Worm (Caenorhabditis elegans) whole organism, L1 larva: ENCODE results near the gene F09E5.12.
A peak's percentile ranks its signal among the peaks of the same experiment; 100 is the strongest.

Source experiments
- C16A3.4 ChIP-seq: fragments of 150-350 bp; optimal IDR thresholded peaks from 2 replicates; lab custom pipeline; 2014; ENCODE audit warnings: missing biosample characterization, missing genetic modification characterization
- C34B4.2 ChIP-seq: sonication (generic microtip); optimal IDR thresholded peaks from 2 replicates; lab custom pipeline; 2017; ENCODE audit warnings: mild to moderate bottlenecking, missing genetic modification characterization, missing compliant biosample characterization
- F16B12.6 ChIP-seq: fragments of 150-350 bp; optimal IDR thresholded peaks from 2 replicates; lab custom pipeline; 2014; ENCODE audit warnings: missing biosample characterization, missing genetic modification characterization
- Y116A8C.19 ChIP-seq: sonication (generic microtip); optimal IDR thresholded peaks from 2 replicates; lab custom pipeline; 2016; ENCODE audit warnings: missing compliant biosample characterization, missing genetic modification characterization, borderline replicate concordance
- alr-1 ChIP-seq: fragments of 200-800 bp; sonication (Bioruptor generic); optimal IDR thresholded peaks from 2 replicates; lab custom pipeline; 2018; ENCODE audit warnings: borderline replicate concordance, mild to moderate bottlenecking, missing genetic modification characterization, missing compliant biosample characterization
- ama-1 ChIP-seq: fragments of 150-350 bp; optimal IDR thresholded peaks from 2 replicates; lab custom pipeline; 2014
- blmp-1 ChIP-seq: fragments of 150-350 bp; optimal IDR thresholded peaks from 2 replicates; lab custom pipeline; 2014; ENCODE audit warnings: missing biosample characterization, missing genetic modification characterization
- ceh-8 ChIP-seq: fragments of 200-800 bp; sonication (Bioruptor generic); optimal IDR thresholded peaks from 2 replicates; lab custom pipeline; 2018; ENCODE audit warnings: mild to moderate bottlenecking, missing genetic modification characterization, moderate library complexity, missing compliant biosample characterization
- ceh-82 ChIP-seq, 3 experiments: fragments of 150-350 bp in 1 of 3; sonication (generic microtip) in 2 of 3; optimal IDR thresholded peaks; 2 replicates each; lab custom pipeline; 2014 to 2017; ENCODE audit warnings: missing biosample characterization in 3 of 3, missing genetic modification characterization in 3 of 3
- ceh-88 ChIP-seq: fragments of 200-800 bp; sonication (Bioruptor generic); IDR thresholded peaks from 2 replicates; pipeline ENCODE4 v1.3.6; 2022; ENCODE audit warnings: missing genetic modification characterization, missing compliant biosample characterization
- ceh-90 ChIP-seq: sonication (generic microtip); optimal IDR thresholded peaks from 2 replicates; lab custom pipeline; 2016; ENCODE audit warnings: missing genetic modification characterization, missing compliant biosample characterization
- efl-1 ChIP-seq, 4 experiments: fragments of 150-350 bp; optimal IDR thresholded peaks in 3 of 4; peaks in 1 of 4; 1 replicate in 1 of 4; 2 replicates in 3 of 4; lab custom pipeline; 2014; ENCODE audit warnings: missing biosample characterization in 2 of 4, missing genetic modification characterization in 2 of 4, missing genetic modification reagents in 2 of 4
- elt-2 ChIP-seq: sonication (generic microtip); optimal IDR thresholded peaks from 2 replicates; lab custom pipeline; 2016; ENCODE audit warnings: missing genetic modification characterization, mild to moderate bottlenecking, inconsistent platforms, missing compliant biosample characterization, missing genetic modification reagents
- elt-3 ChIP-seq, 6 experiments: fragments of 150-350 bp in 1 of 6; sonication (generic microtip); optimal IDR thresholded peaks; 2 replicates each; lab custom pipeline; 2017 to 2018; ENCODE audit warnings: missing biosample characterization in 6 of 6, missing genetic modification characterization in 6 of 6, inconsistent platforms in 1 of 6
- fkh-10 ChIP-seq: sonication (generic microtip); optimal IDR thresholded peaks from 2 replicates; lab custom pipeline; 2017; ENCODE audit warnings: missing biosample characterization, missing genetic modification reagents, missing genetic modification characterization
- fkh-4 ChIP-seq: sonication (generic microtip); optimal IDR thresholded peaks from 2 replicates; lab custom pipeline; 2016; ENCODE audit warnings: missing compliant biosample characterization, missing genetic modification characterization, borderline replicate concordance
- fkh-8 ChIP-seq: sonication (generic microtip); optimal IDR thresholded peaks from 2 replicates; lab custom pipeline; 2016; ENCODE audit warnings: mild to moderate bottlenecking, missing genetic modification characterization, missing compliant biosample characterization
- fos-1 ChIP-seq: fragments of 150-350 bp; optimal IDR thresholded peaks from 2 replicates; lab custom pipeline; 2014; ENCODE audit warnings: missing biosample characterization, missing genetic modification characterization
- grh-1 ChIP-seq: fragments of 200-800 bp; sonication (Bioruptor generic); IDR thresholded peaks from 2 replicates; pipeline ENCODE4 v1.3.6; 2022; ENCODE audit warnings: missing genetic modification reagents, missing genetic modification characterization, missing compliant biosample characterization
- hlh-17 ChIP-seq: fragments of 200-800 bp; sonication (Bioruptor generic); optimal IDR thresholded peaks from 2 replicates; lab custom pipeline; 2018; ENCODE audit warnings: missing genetic modification characterization, mild to moderate bottlenecking, missing compliant biosample characterization, moderate library complexity, borderline replicate concordance
- irx-1 ChIP-seq: sonication (generic microtip); optimal IDR thresholded peaks from 2 replicates; lab custom pipeline; 2016; ENCODE audit warnings: missing genetic modification characterization, missing compliant biosample characterization
- isw-1 ChIP-seq: fragments of 200-800 bp; sonication (Bioruptor generic); IDR thresholded peaks from 2 replicates; pipeline ENCODE4 v1.3.6; 2022; ENCODE audit warnings: missing genetic modification characterization, missing compliant biosample characterization
- jun-1 ChIP-seq: fragments of 150-350 bp; optimal IDR thresholded peaks from 2 replicates; lab custom pipeline; 2014; ENCODE audit warnings: missing biosample characterization, missing genetic modification reagents, missing genetic modification characterization
- lin-35 ChIP-seq, 2 experiments: fragments of 150-350 bp; optimal IDR thresholded peaks; 2 replicates each; lab custom pipeline; 2014; ENCODE audit warnings: missing biosample characterization in 2 of 2, missing genetic modification characterization in 2 of 2, missing genetic modification reagents in 2 of 2
- lin-39 ChIP-seq: fragments of 150-350 bp; optimal IDR thresholded peaks from 2 replicates; lab custom pipeline; 2014; ENCODE audit warnings: missing biosample characterization, missing genetic modification reagents, missing genetic modification characterization
- lir-3 ChIP-seq: sonication (generic microtip); optimal IDR thresholded peaks from 2 replicates; lab custom pipeline; 2016; ENCODE audit warnings: mild to moderate bottlenecking, missing genetic modification characterization, moderate library complexity, missing compliant biosample characterization; ENCODE audit not compliant: poor library complexity
- lsy-2 ChIP-seq, 2 experiments: fragments of 150-350 bp; optimal IDR thresholded peaks; 2 replicates each; lab custom pipeline; 2014; ENCODE audit warnings: missing biosample characterization in 2 of 2, missing genetic modification characterization in 2 of 2
- mab-9 ChIP-seq: fragments of 200-800 bp; sonication (Bioruptor generic); IDR thresholded peaks from 2 replicates; pipeline ENCODE4 v1.3.6; 2022; ENCODE audit warnings: missing genetic modification reagents, missing genetic modification characterization, missing compliant biosample characterization
- mdl-1 ChIP-seq, 2 experiments: fragments of 150-350 bp; optimal IDR thresholded peaks; 2 replicates each; lab custom pipeline; 2014 to 2017; ENCODE audit warnings: missing biosample characterization in 2 of 2, missing genetic modification characterization in 2 of 2, inconsistent platforms in 1 of 2
- mep-1 ChIP-seq: fragments of 150-350 bp; optimal IDR thresholded peaks from 2 replicates; lab custom pipeline; 2014; ENCODE audit warnings: missing biosample characterization, missing genetic modification characterization
- nhr-11 ChIP-seq: fragments of 150-350 bp; optimal IDR thresholded peaks from 2 replicates; lab custom pipeline; 2014; ENCODE audit warnings: missing biosample characterization, missing genetic modification characterization
- nhr-12 ChIP-seq: sonication (generic microtip); optimal IDR thresholded peaks from 2 replicates; lab custom pipeline; 2017; ENCODE audit warnings: missing biosample characterization, missing genetic modification characterization
- nhr-19 ChIP-seq: fragments of 200-800 bp; sonication (Bioruptor generic); conservative IDR thresholded peaks from 2 replicates; pipeline ENCODE4 v1.3.6; 2022; ENCODE audit warnings: missing genetic modification characterization, missing compliant biosample characterization
- nhr-20 ChIP-seq: sonication (generic microtip); optimal IDR thresholded peaks from 2 replicates; lab custom pipeline; 2016; ENCODE audit warnings: mild to moderate bottlenecking, missing genetic modification characterization, missing compliant biosample characterization
- nhr-47 ChIP-seq: sonication (generic microtip); optimal IDR thresholded peaks from 2 replicates; lab custom pipeline; 2016; ENCODE audit warnings: mild to moderate bottlenecking, missing genetic modification characterization, moderate library complexity, missing compliant biosample characterization
- nhr-71 ChIP-seq: sonication (generic microtip); optimal IDR thresholded peaks from 2 replicates; lab custom pipeline; 2016; ENCODE audit warnings: mild to moderate bottlenecking, missing genetic modification characterization, moderate library complexity, missing compliant biosample characterization
- nhr-76 ChIP-seq: sonication (generic microtip); optimal IDR thresholded peaks from 2 replicates; lab custom pipeline; 2017; ENCODE audit warnings: missing biosample characterization, missing genetic modification characterization
- nhr-85 ChIP-seq: sonication (generic microtip); peaks from one replicate; lab custom pipeline; 2016; ENCODE audit warnings: missing genetic modification characterization, inconsistent platforms, missing compliant biosample characterization
- nhr-90 ChIP-seq: sonication (generic microtip); optimal IDR thresholded peaks from 2 replicates; lab custom pipeline; 2016; ENCODE audit warnings: mild to moderate bottlenecking, missing genetic modification characterization, missing compliant biosample characterization; ENCODE audit not compliant: poor library complexity
- pax-3 ChIP-seq: fragments of 200-800 bp; sonication (Bioruptor generic); optimal IDR thresholded peaks from 2 replicates; lab custom pipeline; 2018; ENCODE audit warnings: mild to moderate bottlenecking, missing genetic modification characterization, moderate library complexity, missing compliant biosample characterization
- rnt-1 ChIP-seq: sonication (generic microtip); optimal IDR thresholded peaks from 2 replicates; lab custom pipeline; 2016; ENCODE audit warnings: mild to moderate bottlenecking, missing genetic modification characterization, moderate library complexity, missing compliant biosample characterization
- snpc-4 ChIP-seq: fragments of 150-350 bp; optimal IDR thresholded peaks from 2 replicates; lab custom pipeline; 2014; ENCODE audit warnings: missing biosample characterization, missing genetic modification characterization
- snu-23 ChIP-seq: sonication (generic microtip); optimal IDR thresholded peaks from 2 replicates; lab custom pipeline; 2016; ENCODE audit warnings: missing genetic modification characterization, missing compliant biosample characterization
- sup-37 ChIP-seq: fragments of 200-800 bp; sonication (Bioruptor generic); optimal IDR thresholded peaks from 2 replicates; lab custom pipeline; 2018; ENCODE audit warnings: mild to moderate bottlenecking, missing genetic modification characterization, missing compliant biosample characterization
- tbx-2 ChIP-seq: sonication (generic microtip); optimal IDR thresholded peaks from 2 replicates; lab custom pipeline; 2016; ENCODE audit warnings: missing genetic modification characterization, missing compliant biosample characterization
- unc-130 ChIP-seq: fragments of 150-350 bp; optimal IDR thresholded peaks from 2 replicates; lab custom pipeline; 2017; ENCODE audit warnings: missing biosample characterization, missing genetic modification characterization, inconsistent platforms
- unc-86 ChIP-seq: sonication (generic microtip); optimal IDR thresholded peaks from 2 replicates; lab custom pipeline; 2016; ENCODE audit warnings: missing genetic modification characterization, missing compliant biosample characterization
- vab-15 ChIP-seq: sonication (generic microtip); optimal IDR thresholded peaks from 2 replicates; lab custom pipeline; 2017; ENCODE audit warnings: missing genotype, mild to moderate bottlenecking, missing genetic modification characterization, missing compliant biosample characterization
- zag-1 ChIP-seq: fragments of 150-350 bp; optimal IDR thresholded peaks from 2 replicates; lab custom pipeline; 2014; ENCODE audit warnings: missing biosample characterization, missing genetic modification characterization
- ztf-11 ChIP-seq, 2 experiments: sonication (generic microtip); optimal IDR thresholded peaks; 2 replicates each; lab custom pipeline; 2016 to 2017; ENCODE audit warnings: missing genetic modification characterization in 2 of 2, missing biosample characterization in 1 of 2, missing compliant biosample characterization in 1 of 2

Gene F09E5.12

ce11 chrII:5336660-5337494, 33.7 kb downstream of the F09E5.12 start:
- peak; percentile 85 for TF ChIP-seq nhr-20 (tag; lab: Kevin White, UChicago)
- TF ChIP-seq mep-1 (tag; lab: Kevin White, UChicago): peak; percentile 80
- TF ChIP-seq zag-1: peak; percentile 9
- peak; percentile 18 for TF ChIP-seq ceh-8
- TF ChIP-seq elt-2: peak; percentile 72
- no peak for TF ChIP-seq nhr-76 (tag; lab: Kevin White, UChicago)
- no peak for TF ChIP-seq C34B4.2 (tag; lab: Kevin White, UChicago)
- TF ChIP-seq mdl-1 (tag; optimal IDR thresholded peaks at IDR 0.05; lab: Kevin White, UChicago): peak in 1 of 2 experiments; percentile 65
- peak; percentile 72 for TF ChIP-seq rnt-1 (tag; lab: Kevin White, UChicago)
- TF ChIP-seq ama-1 (lab: Kevin White, UChicago): peak; percentile 48
- TF ChIP-seq C16A3.4 (tag; lab: Kevin White, UChicago): peak; percentile 27
- TF ChIP-seq alr-1: no peak
- peak; percentile 2 for TF ChIP-seq ceh-90 (tag; lab: Kevin White, UChicago)
- TF ChIP-seq jun-1 (tag; lab: Kevin White, UChicago): peak; percentile 98
- peak; percentile 55 to 79 for TF ChIP-seq lsy-2 (tag; optimal IDR thresholded peaks at IDR 0.05; lab: Kevin White, UChicago)
- TF ChIP-seq snpc-4 (tag; lab: Kevin White, UChicago): no peak
- TF ChIP-seq irx-1 (tag; lab: Kevin White, UChicago): peak; percentile 58
- TF ChIP-seq unc-130 (tag; lab: Kevin White, UChicago): peak; percentile 52
- no peak for TF ChIP-seq fkh-10 (GFP tag; lab: Kevin White, UChicago)
- TF ChIP-seq isw-1: 0 out of 2 replicates have a peak, but pooled peaks have one; percentile 14
- TF ChIP-seq vab-15 (tag; lab: Kevin White, UChicago): no peak
- no peak for TF ChIP-seq F16B12.6 (tag; lab: Kevin White, UChicago)
- peak; percentile 21 for TF ChIP-seq nhr-11
- no peak for TF ChIP-seq sup-37 (GFP tag; lab: Kevin White, UChicago)
- no peak for TF ChIP-seq ceh-88
- TF ChIP-seq nhr-90 (tag; lab: Kevin White, UChicago): peak; percentile 47
- TF ChIP-seq ztf-11 (tag; optimal IDR thresholded peaks at IDR 0.05; lab: Kevin White, UChicago): no peak
- peak; percentile 85 for TF ChIP-seq snu-23 (GFP tag; lab: Kevin White, UChicago)
- TF ChIP-seq efl-1 (optimal IDR thresholded peaks at IDR 0.05; lab: Kevin White, UChicago): peak; percentile 64 to 76
- TF ChIP-seq efl-1 (GFP tag; optimal IDR thresholded peaks at IDR 0.05 in 1 of 2; lab: Kevin White, UChicago): peak; percentile 57 to 84
- TF ChIP-seq lin-35 (GFP tag; optimal IDR thresholded peaks at IDR 0.05; lab: Kevin White, UChicago): peak; percentile 71 to 77
- peak; percentile 77 for TF ChIP-seq nhr-47 (tag; lab: Kevin White, UChicago)
- peak; percentile 99 for TF ChIP-seq fos-1
- peak; percentile 81 for TF ChIP-seq fkh-8
- TF ChIP-seq ceh-82 (tag; optimal IDR thresholded peaks at IDR 0.05; lab: Kevin White, UChicago): peak; percentile 54 to 68 (median 55)
- no peak for TF ChIP-seq Y116A8C.19 (tag; lab: Kevin White, UChicago)
- TF ChIP-seq elt-3 (tag; optimal IDR thresholded peaks at IDR 0.05; lab: Kevin White, UChicago): peak in 2 of 6 experiments; percentile 12 to 55
- TF ChIP-seq pax-3: peak; percentile 46
- peak; percentile 70 for TF ChIP-seq tbx-2 (tag; lab: Kevin White, UChicago)
- TF ChIP-seq lin-39 (tag; lab: Kevin White, UChicago): peak; percentile 20
- TF ChIP-seq grh-1: no peak
- TF ChIP-seq fkh-4 (tag; lab: Kevin White, UChicago): no peak
- TF ChIP-seq unc-86 (tag; lab: Kevin White, UChicago): peak; percentile 59
- TF ChIP-seq nhr-85 (tag; lab: Kevin White, UChicago): peak; percentile 94
- peak; percentile 87 for TF ChIP-seq blmp-1 (tag; lab: Kevin White, UChicago)
- peak; percentile 87 for TF ChIP-seq nhr-71 (tag; lab: Kevin White, UChicago)
- TF ChIP-seq hlh-17: no peak
- TF ChIP-seq lir-3: peak; percentile 56
- TF ChIP-seq nhr-19 (GFP tag; lab: Robert Waterston, UW): peak; percentile 57
- no peak for TF ChIP-seq mab-9
- no peak for TF ChIP-seq nhr-12
